Worm (Caenorhabditis elegans) whole organism, young adult: Measurements from ENCODE around the gene tsp-6.
A peak's percentile ranks its signal among the peaks of the same experiment; 100 is the strongest.

Source experiments
- C06A6.2 ChIP-seq: fragments of 200-800 bp; sonication (Bioruptor generic); conservative IDR thresholded peaks from 2 replicates; pipeline ENCODE4 v1.3.6; 2022; ENCODE audit warnings: missing genetic modification characterization, missing compliant biosample characterization
- C17E4.6 ChIP-seq: fragments of 200-800 bp; sonication (Bioruptor generic); IDR thresholded peaks from 2 replicates; pipeline ENCODE4 v1.3.6; 2022; ENCODE audit warnings: missing genetic modification reagents, missing genetic modification characterization, missing compliant biosample characterization
- F10E7.11 ChIP-seq: sonication (generic microtip); optimal IDR thresholded peaks from 2 replicates; lab custom pipeline; 2017; ENCODE audit warnings: mild to moderate bottlenecking, missing genetic modification characterization, moderate library complexity, missing compliant biosample characterization
- F37B4.10 ChIP-seq: fragments of 200-800 bp; sonication (Bioruptor generic); IDR thresholded peaks from 2 replicates; pipeline ENCODE4 v1.3.6; 2022; ENCODE audit warnings: missing genetic modification characterization, missing compliant biosample characterization
- K12H6.12 ChIP-seq: fragments of 200-800 bp; sonication (Bioruptor generic); optimal IDR thresholded peaks from 2 replicates; lab custom pipeline; 2018; ENCODE audit warnings: mild to moderate bottlenecking, missing genetic modification characterization, missing compliant biosample characterization
- Y53F4B.3 ChIP-seq: fragments of 200-800 bp; sonication (Bioruptor generic); IDR thresholded peaks from 2 replicates; pipeline ENCODE4 v1.3.6; 2022; ENCODE audit warnings: missing genetic modification reagents, missing genetic modification characterization, missing compliant biosample characterization
- Y53G8AR.9 ChIP-seq: fragments of 200-800 bp; sonication (Bioruptor generic); conservative IDR thresholded peaks from 2 replicates; pipeline ENCODE4 v1.3.6; 2022; ENCODE audit warnings: missing genetic modification reagents, missing genetic modification characterization, missing compliant biosample characterization
- Y79H2A.3 ChIP-seq: fragments of 200-800 bp; sonication (Bioruptor generic); conservative IDR thresholded peaks from 2 replicates; pipeline ENCODE4 v1.3.6; 2022; ENCODE audit warnings: missing genetic modification reagents, missing genetic modification characterization, missing compliant biosample characterization
- ZK185.1 ChIP-seq: sonication (generic microtip); optimal IDR thresholded peaks from 2 replicates; lab custom pipeline; 2016; ENCODE audit warnings: mild to moderate bottlenecking, missing genetic modification characterization, missing compliant biosample characterization; ENCODE audit not compliant: poor library complexity, severe bottlenecking
- ama-1 ChIP-seq, 3 experiments: fragments of 150-350 bp in 1 of 3; sonication (generic microtip) in 2 of 3; optimal IDR thresholded peaks; 2 replicates each; lab custom pipeline; 2014 to 2018; ENCODE audit warnings: missing biosample characterization in 2 of 3, missing genetic modification characterization in 2 of 3, missing genetic modification reagents in 2 of 3
- aptf-2 ChIP-seq: fragments of 200-800 bp; sonication (Bioruptor generic); conservative IDR thresholded peaks from 2 replicates; pipeline ENCODE4 v1.3.6; 2022; ENCODE audit warnings: missing genetic modification reagents, missing genetic modification characterization, missing compliant biosample characterization
- aptf-3 ChIP-seq: fragments of 200-800 bp; sonication (Bioruptor generic); IDR thresholded peaks from 2 replicates; pipeline ENCODE4 v1.3.6; 2022; ENCODE audit warnings: missing genetic modification characterization, missing compliant biosample characterization
- atf-7 ChIP-seq: sonication (generic microtip); optimal IDR thresholded peaks from 2 replicates; lab custom pipeline; 2017; ENCODE audit warnings: mild to moderate bottlenecking, missing genetic modification characterization, missing compliant biosample characterization
- cebp-1 ChIP-seq, 2 experiments: fragments of 200-800 bp in 1 of 2; sonication (Bioruptor generic) in 1 of 2; sonication (generic microtip) in 1 of 2; IDR thresholded peaks in 1 of 2; optimal IDR thresholded peaks in 1 of 2; 2 replicates each; pipeline versions ENCODE4 v1.3.6 to Lab custom; 2017 to 2022; ENCODE audit warnings: missing compliant biosample characterization in 2 of 2, missing genetic modification characterization in 2 of 2, mild to moderate bottlenecking in 1 of 2, missing genetic modification reagents in 1 of 2, moderate library complexity in 1 of 2
- cebp-2 ChIP-seq: fragments of 200-800 bp; sonication (Bioruptor generic); IDR thresholded peaks from 2 replicates; pipeline ENCODE4 v1.3.6; 2022; ENCODE audit warnings: missing genetic modification characterization, missing compliant biosample characterization
- ceh-91 ChIP-seq: fragments of 200-800 bp; sonication (Bioruptor generic); IDR thresholded peaks from 2 replicates; pipeline ENCODE4 v1.3.6; 2022; ENCODE audit warnings: missing genetic modification reagents, missing genetic modification characterization, missing compliant biosample characterization
- dox-1 ChIP-seq: fragments of 200-800 bp; sonication (Bioruptor generic); IDR thresholded peaks from 2 replicates; pipeline ENCODE4 v1.3.6; 2022; ENCODE audit warnings: missing genetic modification reagents, missing genetic modification characterization, missing compliant biosample characterization
- egl-18 ChIP-seq: fragments of 200-800 bp; sonication (Bioruptor generic); IDR thresholded peaks from 2 replicates; pipeline ENCODE4 v1.3.6; 2022; ENCODE audit warnings: missing genetic modification reagents, missing genetic modification characterization, missing compliant biosample characterization
- ekl-4 ChIP-seq: fragments of 200-800 bp; sonication (Bioruptor generic); IDR thresholded peaks from 2 replicates; pipeline ENCODE4 v1.3.6; 2022; ENCODE audit warnings: missing genetic modification reagents, missing genetic modification characterization, missing compliant biosample characterization
- ets-4 ChIP-seq: fragments of 200-800 bp; sonication (Bioruptor generic); optimal IDR thresholded peaks from 2 replicates; lab custom pipeline; 2018; ENCODE audit warnings: mild to moderate bottlenecking, missing genetic modification characterization, missing compliant biosample characterization
- gei-17 ChIP-seq: fragments of 200-800 bp; sonication (Bioruptor generic); optimal IDR thresholded peaks from 2 replicates; lab custom pipeline; 2018; ENCODE audit warnings: mild to moderate bottlenecking, missing genetic modification characterization, missing compliant biosample characterization
- hlh-26 ChIP-seq: fragments of 200-800 bp; sonication (Bioruptor generic); conservative IDR thresholded peaks from 2 replicates; pipeline ENCODE4 v1.3.6; 2022; ENCODE audit warnings: missing genetic modification reagents, missing genetic modification characterization, missing compliant biosample characterization
- lag-1 ChIP-seq: fragments of 200-800 bp; sonication (Bioruptor generic); IDR thresholded peaks from 2 replicates; pipeline ENCODE4 v1.3.6; 2022; ENCODE audit warnings: missing genetic modification reagents, missing genetic modification characterization, missing compliant biosample characterization
- let-607 ChIP-seq, 2 experiments: fragments of 200-800 bp in 1 of 2; sonication (Bioruptor generic) in 1 of 2; sonication (generic microtip) in 1 of 2; optimal IDR thresholded peaks; 2 replicates each; lab custom pipeline; 2016 to 2018; ENCODE audit warnings: mild to moderate bottlenecking in 2 of 2, missing compliant biosample characterization in 2 of 2, missing genetic modification characterization in 2 of 2, moderate library complexity in 2 of 2, missing genotype in 1 of 2
- lin-26 ChIP-seq: fragments of 200-800 bp; sonication (Bioruptor generic); IDR thresholded peaks from 2 replicates; pipeline ENCODE4 v1.3.6; 2022; ENCODE audit warnings: missing genetic modification reagents, missing genetic modification characterization, missing compliant biosample characterization
- lin-40 ChIP-seq: sonication (generic microtip); optimal IDR thresholded peaks from 2 replicates; lab custom pipeline; 2016; ENCODE audit warnings: missing genetic modification characterization, mild to moderate bottlenecking, missing compliant biosample characterization, missing genotype, missing genetic modification reagents
- lsl-1 ChIP-seq: fragments of 200-800 bp; sonication (Bioruptor generic); optimal IDR thresholded peaks from 2 replicates; lab custom pipeline; 2018; ENCODE audit warnings: mild to moderate bottlenecking, missing genetic modification characterization, moderate library complexity, missing compliant biosample characterization
- nfya-2 ChIP-seq: fragments of 200-800 bp; sonication (Bioruptor generic); IDR thresholded peaks from 2 replicates; pipeline ENCODE4 v1.3.6; 2022; ENCODE audit warnings: missing genetic modification reagents, missing genetic modification characterization, missing compliant biosample characterization
- nhr-120 ChIP-seq: fragments of 200-800 bp; sonication (Bioruptor generic); IDR thresholded peaks from 2 replicates; pipeline ENCODE4 v1.3.6; 2022; ENCODE audit warnings: missing genetic modification characterization, missing compliant biosample characterization
- nhr-80 ChIP-seq: sonication (generic microtip); optimal IDR thresholded peaks from 2 replicates; lab custom pipeline; 2016; ENCODE audit warnings: missing genetic modification characterization, missing compliant biosample characterization
- rpc-1 ChIP-seq, 2 experiments: fragments of 150-350 bp in 1 of 2; sonication (generic microtip) in 1 of 2; optimal IDR thresholded peaks; 2 replicates each; lab custom pipeline; 2014 to 2018; ENCODE audit warnings: missing biosample characterization in 1 of 2, missing genetic modification characterization in 1 of 2, missing genetic modification reagents in 1 of 2, missing genotype in 1 of 2
- sea-2 ChIP-seq: fragments of 200-800 bp; sonication (Bioruptor generic); IDR thresholded peaks from 2 replicates; pipeline ENCODE4 v1.3.6; 2022; ENCODE audit warnings: missing genetic modification characterization, missing compliant biosample characterization
- snpc-1.3 ChIP-seq: sonication (generic microtip); optimal IDR thresholded peaks from 2 replicates; lab custom pipeline; 2017; ENCODE audit warnings: missing genetic modification characterization, mild to moderate bottlenecking, missing compliant biosample characterization, antibody characterized with exemption, moderate library complexity, missing genotype, missing genetic modification reagents; ENCODE audit not compliant: insufficient read depth
- snpc-4 ChIP-seq, 5 experiments: fragments of 150-350 bp in 1 of 5; sonication (generic microtip) in 4 of 5; optimal IDR thresholded peaks; 2 replicates each; lab custom pipeline; 2014 to 2018; ENCODE audit warnings: missing genetic modification characterization in 5 of 5, missing biosample characterization in 3 of 5, antibody characterized with exemption in 2 of 5, mild to moderate bottlenecking in 2 of 5, missing compliant biosample characterization in 2 of 5, missing genotype in 2 of 5, moderate library complexity in 2 of 5, missing genetic modification reagents in 1 of 5
- somi-1 ChIP-seq: fragments of 200-800 bp; sonication (Bioruptor generic); optimal IDR thresholded peaks from 2 replicates; lab custom pipeline; 2018; ENCODE audit warnings: mild to moderate bottlenecking, missing genetic modification characterization, missing compliant biosample characterization
- zfh-2 ChIP-seq: fragments of 200-800 bp; sonication (Bioruptor generic); conservative IDR thresholded peaks from 2 replicates; pipeline ENCODE4 v1.3.6; 2022; ENCODE audit warnings: missing genetic modification reagents, missing genetic modification characterization, missing compliant biosample characterization
- ztf-26 ChIP-seq: sonication (generic microtip); optimal IDR thresholded peaks from 2 replicates; lab custom pipeline; 2017; ENCODE audit warnings: missing genetic modification characterization, missing compliant biosample characterization
- ztf-28 ChIP-seq: fragments of 200-800 bp; sonication (Bioruptor generic); IDR thresholded peaks from 2 replicates; pipeline ENCODE4 v1.3.6; 2022; ENCODE audit warnings: missing genetic modification reagents, missing genetic modification characterization, missing compliant biosample characterization

The tsp-6 gene

DNA sequence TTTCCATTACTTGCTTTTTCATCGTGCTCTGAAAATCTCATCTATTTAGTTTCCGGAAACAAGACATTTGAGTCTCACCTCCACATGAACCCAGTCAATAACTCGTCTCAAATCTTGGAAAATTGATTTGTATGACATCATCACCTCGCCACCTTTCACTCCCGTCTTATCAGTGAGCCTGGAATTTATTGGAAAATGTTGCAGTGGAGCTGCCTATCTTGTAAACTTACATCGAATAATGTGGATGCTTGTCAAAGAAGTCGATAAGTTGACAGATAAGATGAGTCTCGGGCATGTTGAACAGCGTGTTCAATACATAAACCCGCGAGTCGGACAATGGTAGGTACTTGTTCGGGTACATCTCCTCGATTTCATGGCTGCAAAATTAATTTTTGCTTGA is 16.5 kb downstream of the tsp-6 start:
- TF ChIP-seq lin-26 (no peak), ceh-91 (GFP tag; lab: Robert Waterston, UW) (no peak), K12H6.12 (tag; lab: Kevin White, UChicago) (no peak), nfya-2 (no peak), F10E7.11 (no peak), lsl-1 (GFP tag; lab: Kevin White, UChicago) (no peak), sea-2 (GFP tag; lab: Robert Waterston, UW) (no peak), ama-1 (optimal IDR thresholded peaks at IDR 0.05; lab: Kevin White, UChicago) (no peak), ama-1 (GFP tag; optimal IDR thresholded peaks at IDR 0.05; lab: Kevin White, UChicago) (no peak), dox-1 (GFP tag; lab: Robert Waterston, UW) (0 out of 2 replicates have a peak, but pooled peaks have one; percentile 45), nhr-80 (tag; lab: Kevin White, UChicago) (peak; percentile 78), atf-7 (tag; lab: Kevin White, UChicago) (peak; percentile 61), gei-17 (GFP tag; lab: Kevin White, UChicago) (no peak), somi-1 (no peak), lag-1 (GFP tag; lab: Robert Waterston, UW) (no peak), let-607 (tag; optimal IDR thresholded peaks at IDR 0.05; lab: Kevin White, UChicago) (peak in 1 of 2 experiments; percentile 33), ZK185.1 (tag; lab: Kevin White, UChicago) (peak; percentile 11), snpc-1.3 (tag; lab: Kevin White, UChicago) (no peak)

DNA sequence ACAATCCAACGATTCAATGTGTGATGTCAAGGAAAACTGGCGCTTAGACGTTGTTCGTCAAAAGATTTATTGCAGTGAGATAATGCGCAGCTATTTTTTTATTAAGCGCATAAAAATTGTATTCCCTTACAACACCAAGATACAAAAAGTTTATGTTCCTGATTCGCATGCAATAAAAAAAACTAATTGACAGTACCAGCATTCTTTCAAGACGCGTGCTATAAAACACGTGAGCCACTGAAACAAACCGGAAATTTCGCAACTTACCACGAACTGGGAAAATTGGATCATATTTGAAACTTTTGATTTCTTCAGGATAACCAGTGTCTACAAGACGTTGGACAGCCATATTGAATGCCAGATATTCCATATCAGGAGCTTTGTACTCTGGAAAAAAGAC is 17.2 kb downstream of the tsp-6 start:
- TF ChIP-seq let-607 (tag; optimal IDR thresholded peaks at IDR 0.05; lab: Kevin White, UChicago) = peak in 1 of 2 experiments; percentile 69
- TF ChIP-seq Y53F4B.3 = no peak
- no peak for TF ChIP-seq gei-17 (GFP tag; lab: Kevin White, UChicago)
- TF ChIP-seq egl-18 (GFP tag; lab: Robert Waterston, UW) = no peak
- TF ChIP-seq F10E7.11 = no peak
- no peak for TF ChIP-seq snpc-1.3 (tag; lab: Kevin White, UChicago)
- TF ChIP-seq nhr-80 (tag; lab: Kevin White, UChicago) = peak; percentile 3
- peak; percentile 89 for TF ChIP-seq cebp-1 (GFP tag; IDR thresholded peaks at IDR 0.05; lab: Robert Waterston, UW)
- TF ChIP-seq cebp-1 (tag; optimal IDR thresholded peaks at IDR 0.05; lab: Kevin White, UChicago) = peak; percentile 89
- TF ChIP-seq, all 124 proteins: peak for 3

DNA sequence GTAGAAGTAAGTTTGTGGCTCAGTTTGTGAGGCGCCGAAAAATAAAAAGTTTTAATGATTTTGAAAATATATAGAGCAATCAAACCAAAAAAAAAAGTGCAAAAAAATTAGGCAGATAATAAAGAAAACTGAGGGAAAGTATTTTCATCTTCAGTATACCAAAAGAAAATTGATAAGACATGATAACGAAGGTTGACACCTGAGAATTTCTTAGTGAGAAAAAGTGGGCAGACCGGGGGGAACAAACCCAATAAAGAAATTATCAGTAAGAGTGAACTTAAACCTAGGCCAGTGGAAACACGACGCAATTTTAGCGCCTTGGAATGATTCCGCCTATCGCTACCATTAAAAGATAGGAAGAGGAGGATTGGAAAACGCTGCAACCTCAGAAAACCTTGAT is 18.4 kb downstream of the tsp-6 start:
- TF ChIP-seq C17E4.6 (GFP tag; lab: Robert Waterston, UW) (no peak), nhr-80 (tag; lab: Kevin White, UChicago) (peak; percentile 79)

DNA sequence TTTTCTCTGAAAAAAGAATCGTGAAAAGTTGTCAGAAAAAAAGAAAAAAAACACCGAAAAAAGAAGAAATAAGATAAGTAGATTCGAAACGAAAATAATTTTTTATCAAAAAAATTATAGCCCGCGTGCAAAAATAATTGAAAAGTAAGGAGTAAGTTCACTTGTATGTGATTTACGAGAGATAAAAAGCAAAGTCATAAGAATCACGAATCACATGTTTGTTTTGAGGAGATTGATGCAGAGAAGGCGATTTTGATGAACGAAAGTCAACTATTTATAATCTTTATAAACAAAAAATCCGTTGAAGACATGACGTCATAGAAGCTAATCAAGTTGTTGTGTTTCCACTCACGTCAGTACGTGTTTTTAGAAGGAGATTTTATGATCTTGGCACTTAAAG is 20.0 kb downstream of the tsp-6 start, which contains the start of gene Y71H10B.1:
TSS of gene Y71H10B.1 (minus strand) at position 6 of the 400 bp plus-strand sequence.
- TF ChIP-seq ets-4 (GFP tag; lab: Kevin White, UChicago) = no peak
- peak; percentile 22 for TF ChIP-seq lin-40
- peak; percentile 25 for TF ChIP-seq ztf-26 (tag; lab: Kevin White, UChicago)
- peak; percentile 54 for TF ChIP-seq somi-1

DNA sequence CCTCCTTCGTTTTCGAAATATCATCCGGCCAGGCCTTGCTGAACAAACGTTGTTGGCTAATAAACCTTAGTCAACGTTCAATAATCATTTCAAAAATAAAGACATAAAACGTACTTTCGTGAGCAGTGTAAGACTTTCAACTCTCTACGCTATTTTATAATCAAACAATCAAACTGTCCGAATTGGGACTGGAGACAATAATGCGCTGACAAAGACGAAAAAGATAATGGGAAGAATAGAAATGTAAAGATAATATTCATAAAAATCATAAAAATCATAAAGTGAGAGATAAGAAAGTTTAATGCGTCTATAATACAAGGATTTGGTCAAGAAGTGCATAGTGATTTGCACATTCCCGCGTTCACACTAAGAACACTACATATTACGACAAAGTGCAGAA is 21.5 kb downstream of the tsp-6 start:
- TF ChIP-seq rpc-1 (optimal IDR thresholded peaks at IDR 0.05; lab: Kevin White, UChicago) (no peak), rpc-1 (tag; optimal IDR thresholded peaks at IDR 0.05; lab: Kevin White, UChicago) (no peak), aptf-3 (GFP tag; lab: Robert Waterston, UW) (no peak), nhr-80 (tag; lab: Kevin White, UChicago) (peak; percentile 59), nfya-2 (no peak), lin-40 (peak; percentile 28), F37B4.10 (no peak), cebp-2 (no peak), aptf-2 (GFP tag; lab: Robert Waterston, UW) (no peak), ztf-28 (GFP tag; lab: Robert Waterston, UW) (no peak), ekl-4 (GFP tag; lab: Robert Waterston, UW) (no peak), C06A6.2 (GFP tag; lab: Robert Waterston, UW) (no peak), hlh-26 (GFP tag; lab: Robert Waterston, UW) (no peak), Y53G8AR.9 (GFP tag; lab: Robert Waterston, UW) (no peak), snpc-4 (GFP tag; optimal IDR thresholded peaks at IDR 0.05; lab: Kevin White, UChicago) (no peak), snpc-4 (tag; optimal IDR thresholded peaks at IDR 0.05; lab: Kevin White, UChicago) (no peak), zfh-2 (no peak), Y79H2A.3 (GFP tag; lab: Robert Waterston, UW) (no peak), ets-4 (GFP tag; lab: Kevin White, UChicago) (no peak), nhr-120 (GFP tag; lab: Robert Waterston, UW) (no peak), let-607 (tag; optimal IDR thresholded peaks at IDR 0.05; lab: Kevin White, UChicago) (peak in 1 of 2 experiments; percentile 8)
